Worm (Caenorhabditis elegans) whole organism, young adult: ENCODE data around the gene icl-1.

ENCODE experiments used
- B0019.2 ChIP-seq: fragments of 200-800 bp; sonication (Bioruptor generic); conservative IDR thresholded peaks from 2 replicates; pipeline ENCODE4 v1.3.6; 2022; ENCODE audit warnings: missing genetic modification reagents, missing genetic modification characterization, missing compliant biosample characterization
- B0261.1 ChIP-seq: sonication (generic microtip); optimal IDR thresholded peaks from 2 replicates; lab custom pipeline; 2016; ENCODE audit warnings: mild to moderate bottlenecking, missing genetic modification characterization, moderate library complexity, missing compliant biosample characterization
- D2030.7 ChIP-seq: fragments of 200-800 bp; sonication (Bioruptor generic); IDR thresholded peaks from 2 replicates; pipeline ENCODE4 v1.3.6; 2022; ENCODE audit warnings: missing genetic modification reagents, missing genetic modification characterization, missing compliant biosample characterization
- F10E7.11 ChIP-seq: sonication (generic microtip); optimal IDR thresholded peaks from 2 replicates; lab custom pipeline; 2017; ENCODE audit warnings: mild to moderate bottlenecking, missing genetic modification characterization, moderate library complexity, missing compliant biosample characterization
- F23B12.7 ChIP-seq: sonication (generic microtip); optimal IDR thresholded peaks from 2 replicates; lab custom pipeline; 2017; ENCODE audit warnings: missing genetic modification characterization, mild to moderate bottlenecking, missing compliant biosample characterization, antibody characterized with exemption, moderate library complexity; ENCODE audit not compliant: insufficient read depth
- F49E8.2 ChIP-seq: sonication (generic microtip); optimal IDR thresholded peaks from 3 replicates; lab custom pipeline; 2017; ENCODE audit warnings: missing genetic modification characterization, mild to moderate bottlenecking, missing compliant biosample characterization, antibody characterized with exemption, moderate library complexity; ENCODE audit not compliant: insufficient read depth
- F55B11.4 ChIP-seq: sonication (generic microtip); optimal IDR thresholded peaks from 2 replicates; lab custom pipeline; 2016; ENCODE audit warnings: missing compliant biosample characterization, missing genetic modification characterization, borderline replicate concordance; ENCODE audit not compliant: insufficient read depth
- F57A8.1 ChIP-seq: fragments of 200-800 bp; sonication (Bioruptor generic); optimal IDR thresholded peaks from 2 replicates; lab custom pipeline; 2018; ENCODE audit warnings: mild to moderate bottlenecking, missing genetic modification characterization, moderate library complexity, missing compliant biosample characterization
- K12H6.12 ChIP-seq: fragments of 200-800 bp; sonication (Bioruptor generic); optimal IDR thresholded peaks from 2 replicates; lab custom pipeline; 2018; ENCODE audit warnings: mild to moderate bottlenecking, missing genetic modification characterization, missing compliant biosample characterization
- T07F8.4 ChIP-seq: sonication (generic microtip); optimal IDR thresholded peaks from 2 replicates; lab custom pipeline; 2016; ENCODE audit warnings: mild to moderate bottlenecking, missing genetic modification characterization, moderate library complexity, missing compliant biosample characterization
- T26A5.8 ChIP-seq: sonication (generic microtip); optimal IDR thresholded peaks from 2 replicates; lab custom pipeline; 2016; ENCODE audit warnings: missing genetic modification characterization, missing compliant biosample characterization
- Y53G8AR.9 ChIP-seq: fragments of 200-800 bp; sonication (Bioruptor generic); conservative IDR thresholded peaks from 2 replicates; pipeline ENCODE4 v1.3.6; 2022; ENCODE audit warnings: missing genetic modification reagents, missing genetic modification characterization, missing compliant biosample characterization
- Y67H2A.10 ChIP-seq: fragments of 200-800 bp; sonication (Bioruptor generic); conservative IDR thresholded peaks from 2 replicates; pipeline ENCODE4 v1.3.6; 2022; ENCODE audit warnings: missing genetic modification reagents, missing genetic modification characterization, missing compliant biosample characterization
- aptf-3 ChIP-seq: fragments of 200-800 bp; sonication (Bioruptor generic); IDR thresholded peaks from 2 replicates; pipeline ENCODE4 v1.3.6; 2022; ENCODE audit warnings: missing genetic modification characterization, missing compliant biosample characterization
- atf-7 ChIP-seq: sonication (generic microtip); optimal IDR thresholded peaks from 2 replicates; lab custom pipeline; 2017; ENCODE audit warnings: mild to moderate bottlenecking, missing genetic modification characterization, missing compliant biosample characterization
- attf-3 ChIP-seq: fragments of 200-800 bp; sonication (Bioruptor generic); conservative IDR thresholded peaks from 2 replicates; pipeline ENCODE4 v1.3.6; 2022; ENCODE audit warnings: missing genetic modification reagents, missing genetic modification characterization, missing compliant biosample characterization
- ceh-40 ChIP-seq: fragments of 200-800 bp; sonication (Bioruptor generic); IDR thresholded peaks from 2 replicates; pipeline ENCODE4 v1.3.6; 2022; ENCODE audit warnings: missing genetic modification characterization, missing compliant biosample characterization
- ceh-91 ChIP-seq: fragments of 200-800 bp; sonication (Bioruptor generic); IDR thresholded peaks from 2 replicates; pipeline ENCODE4 v1.3.6; 2022; ENCODE audit warnings: missing genetic modification reagents, missing genetic modification characterization, missing compliant biosample characterization
- dox-1 ChIP-seq: fragments of 200-800 bp; sonication (Bioruptor generic); IDR thresholded peaks from 2 replicates; pipeline ENCODE4 v1.3.6; 2022; ENCODE audit warnings: missing genetic modification reagents, missing genetic modification characterization, missing compliant biosample characterization
- egl-18 ChIP-seq: fragments of 200-800 bp; sonication (Bioruptor generic); IDR thresholded peaks from 2 replicates; pipeline ENCODE4 v1.3.6; 2022; ENCODE audit warnings: missing genetic modification reagents, missing genetic modification characterization, missing compliant biosample characterization
- ekl-4 ChIP-seq: fragments of 200-800 bp; sonication (Bioruptor generic); IDR thresholded peaks from 2 replicates; pipeline ENCODE4 v1.3.6; 2022; ENCODE audit warnings: missing genetic modification reagents, missing genetic modification characterization, missing compliant biosample characterization
- ets-4 ChIP-seq: fragments of 200-800 bp; sonication (Bioruptor generic); optimal IDR thresholded peaks from 2 replicates; lab custom pipeline; 2018; ENCODE audit warnings: mild to moderate bottlenecking, missing genetic modification characterization, missing compliant biosample characterization
- fkh-3 ChIP-seq: sonication (generic microtip); optimal IDR thresholded peaks from 2 replicates; lab custom pipeline; 2016; ENCODE audit warnings: mild to moderate bottlenecking, missing genetic modification characterization, missing compliant biosample characterization
- gei-17 ChIP-seq: fragments of 200-800 bp; sonication (Bioruptor generic); optimal IDR thresholded peaks from 2 replicates; lab custom pipeline; 2018; ENCODE audit warnings: mild to moderate bottlenecking, missing genetic modification characterization, missing compliant biosample characterization
- him-1 ChIP-seq: sonication (generic microtip); optimal IDR thresholded peaks from 2 replicates; lab custom pipeline; 2016; ENCODE audit warnings: missing genotype, missing genetic modification reagents, missing genetic modification characterization, missing compliant biosample characterization
- hmg-20 ChIP-seq: fragments of 200-800 bp; sonication (Bioruptor generic); IDR thresholded peaks from 2 replicates; pipeline ENCODE4 v1.3.6; 2022; ENCODE audit warnings: missing genetic modification reagents, missing genetic modification characterization, missing compliant biosample characterization
- hrde-1 ChIP-seq: sonication (generic microtip); optimal IDR thresholded peaks from 2 replicates; lab custom pipeline; 2016; ENCODE audit warnings: missing genetic modification characterization, mild to moderate bottlenecking, missing compliant biosample characterization, moderate library complexity, missing genotype, missing genetic modification reagents, borderline replicate concordance
- lin-26 ChIP-seq: fragments of 200-800 bp; sonication (Bioruptor generic); IDR thresholded peaks from 2 replicates; pipeline ENCODE4 v1.3.6; 2022; ENCODE audit warnings: missing genetic modification reagents, missing genetic modification characterization, missing compliant biosample characterization
- lin-35 ChIP-seq, 3 experiments: fragments of 150-350 bp in 2 of 3; sonication (generic microtip) in 1 of 3; optimal IDR thresholded peaks; 2 replicates each; lab custom pipeline; 2014 to 2018; ENCODE audit warnings: missing biosample characterization in 3 of 3, missing genetic modification characterization in 3 of 3, missing genetic modification reagents in 3 of 3
- lin-54 ChIP-seq: fragments of 200-800 bp; sonication (Bioruptor generic); optimal IDR thresholded peaks from 2 replicates; lab custom pipeline; 2018; ENCODE audit warnings: mild to moderate bottlenecking, missing genetic modification characterization, missing compliant biosample characterization
- lsl-1 ChIP-seq: fragments of 200-800 bp; sonication (Bioruptor generic); optimal IDR thresholded peaks from 2 replicates; lab custom pipeline; 2018; ENCODE audit warnings: mild to moderate bottlenecking, missing genetic modification characterization, moderate library complexity, missing compliant biosample characterization
- madf-10 ChIP-seq: sonication (generic microtip); optimal IDR thresholded peaks from 2 replicates; lab custom pipeline; 2016; ENCODE audit warnings: mild to moderate bottlenecking, missing genetic modification characterization, missing compliant biosample characterization
- madf-6 ChIP-seq: fragments of 200-800 bp; sonication (Bioruptor generic); IDR thresholded peaks from 2 replicates; pipeline ENCODE4 v1.3.6; 2022; ENCODE audit warnings: missing genetic modification reagents, missing genetic modification characterization, missing compliant biosample characterization
- madf-8 ChIP-seq: fragments of 200-800 bp; sonication (Bioruptor generic); conservative IDR thresholded peaks from 2 replicates; pipeline ENCODE4 v1.3.6; 2022; ENCODE audit warnings: missing genetic modification reagents, missing genetic modification characterization, missing compliant biosample characterization
- mes-4 ChIP-seq: sonication (generic microtip); optimal IDR thresholded peaks from 2 replicates; lab custom pipeline; 2016; ENCODE audit warnings: missing genotype, missing genetic modification characterization, missing compliant biosample characterization
- mxl-1 ChIP-seq: sonication (generic microtip); optimal IDR thresholded peaks from 2 replicates; lab custom pipeline; 2016; ENCODE audit warnings: missing genetic modification characterization, missing compliant biosample characterization
- nhr-80 ChIP-seq: sonication (generic microtip); optimal IDR thresholded peaks from 2 replicates; lab custom pipeline; 2016; ENCODE audit warnings: missing genetic modification characterization, missing compliant biosample characterization
- nhr-90 ChIP-seq: sonication (generic microtip); optimal IDR thresholded peaks from 2 replicates; lab custom pipeline; 2016; ENCODE audit warnings: missing genotype, mild to moderate bottlenecking, missing genetic modification characterization, missing compliant biosample characterization
- rec-8 ChIP-seq, 2 experiments: sonication (generic microtip); optimal IDR thresholded peaks; 2 replicates each; lab custom pipeline; 2016; ENCODE audit warnings: mild to moderate bottlenecking in 2 of 2, missing genetic modification characterization in 2 of 2, missing genetic modification reagents in 2 of 2, missing genotype in 2 of 2, missing biosample characterization in 1 of 2, missing compliant biosample characterization in 1 of 2, moderate library complexity in 1 of 2
- repo-1 ChIP-seq: sonication (generic microtip); optimal IDR thresholded peaks from 2 replicates; lab custom pipeline; 2017; ENCODE audit warnings: mild to moderate bottlenecking, missing genetic modification characterization, missing compliant biosample characterization
- somi-1 ChIP-seq: fragments of 200-800 bp; sonication (Bioruptor generic); optimal IDR thresholded peaks from 2 replicates; lab custom pipeline; 2018; ENCODE audit warnings: mild to moderate bottlenecking, missing genetic modification characterization, missing compliant biosample characterization
- sptf-2 ChIP-seq: fragments of 200-800 bp; sonication (Bioruptor generic); optimal IDR thresholded peaks from 2 replicates; lab custom pipeline; 2018; ENCODE audit warnings: mild to moderate bottlenecking, missing genetic modification characterization, missing compliant biosample characterization
- xnd-1 ChIP-seq: sonication (generic microtip); optimal IDR thresholded peaks from 2 replicates; lab custom pipeline; 2016; ENCODE audit warnings: missing genotype, missing genetic modification reagents, missing genetic modification characterization, missing compliant biosample characterization
- zfh-2 ChIP-seq: fragments of 200-800 bp; sonication (Bioruptor generic); conservative IDR thresholded peaks from 2 replicates; pipeline ENCODE4 v1.3.6; 2022; ENCODE audit warnings: missing genetic modification reagents, missing genetic modification characterization, missing compliant biosample characterization
- zim-3 ChIP-seq: sonication (generic microtip); optimal IDR thresholded peaks from 2 replicates; lab custom pipeline; 2017; ENCODE audit warnings: mild to moderate bottlenecking, missing genetic modification characterization, moderate library complexity, missing compliant biosample characterization
- ztf-26 ChIP-seq: sonication (generic microtip); optimal IDR thresholded peaks from 2 replicates; lab custom pipeline; 2017; ENCODE audit warnings: missing genetic modification characterization, missing compliant biosample characterization
- ztf-3 ChIP-seq: fragments of 200-800 bp; sonication (Bioruptor generic); optimal IDR thresholded peaks from 2 replicates; lab custom pipeline; 2018; ENCODE audit warnings: mild to moderate bottlenecking, missing genetic modification characterization, missing compliant biosample characterization

The icl-1 gene

DNA sequence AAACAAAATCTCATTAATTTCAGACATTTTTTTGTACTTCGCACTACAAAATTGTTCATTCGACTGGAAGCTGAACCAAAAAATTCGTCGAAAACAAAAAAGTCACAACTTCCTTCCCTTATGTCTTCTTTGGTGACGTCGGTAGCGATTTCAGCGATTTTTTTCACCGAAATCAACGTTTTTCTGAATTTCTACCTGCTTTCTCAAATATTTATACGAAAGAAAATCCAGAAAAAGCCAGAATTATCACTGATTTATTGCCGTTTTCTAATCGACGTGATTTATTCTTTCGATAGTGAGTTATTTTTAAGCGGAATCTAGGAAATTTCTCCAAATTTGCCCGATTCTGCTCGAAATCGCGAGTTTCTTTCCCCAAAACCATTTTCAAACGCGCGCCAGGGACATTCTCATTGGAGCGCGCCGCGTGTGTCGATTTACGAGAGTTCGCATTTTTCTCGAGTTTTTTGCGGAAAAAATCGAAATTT lies 47.1 kb upstream of the icl-1 start, which contains the start of gene srbc-58 (continued):
- TF ChIP-seq ztf-26 (tag; lab: Kevin White, UChicago), result no peak
- TF ChIP-seq ceh-91 (GFP tag; lab: Robert Waterston, UW), result no peak
- TF ChIP-seq F23B12.7 (tag; lab: Kevin White, UChicago), result no peak
- peak; percentile 2 for TF ChIP-seq T26A5.8 (tag; lab: Kevin White, UChicago)
- TF ChIP-seq F55B11.4 (tag; lab: Kevin White, UChicago), result no peak
- TF ChIP-seq hmg-20, result no peak
- TF ChIP-seq F49E8.2 (tag; lab: Kevin White, UChicago), result peak; percentile 43
- no peak for TF ChIP-seq ets-4
- TF ChIP-seq rec-8 (tag; optimal IDR thresholded peaks at IDR 0.05; lab: Kevin White, UChicago), result no peak
- TF ChIP-seq atf-7 (tag; lab: Kevin White, UChicago), result no peak
- TF ChIP-seq F57A8.1 (GFP tag; lab: Kevin White, UChicago), result no peak
- peak; percentile 78 for TF ChIP-seq ekl-4
- TF ChIP-seq attf-3 (GFP tag; lab: Robert Waterston, UW), result no peak
- no peak for TF ChIP-seq K12H6.12 (tag; lab: Kevin White, UChicago)
- TF ChIP-seq gei-17, result no peak
- peak; percentile 69; the same call in 1 of the 2 replicates for TF ChIP-seq Y53G8AR.9 (GFP tag; lab: Robert Waterston, UW)
- TF ChIP-seq him-1 (tag; lab: Kevin White, UChicago), result peak; percentile 49
- no peak for TF ChIP-seq lin-26
- no peak for TF ChIP-seq fkh-3 (tag; lab: Kevin White, UChicago)
- TF ChIP-seq madf-8 (GFP tag; lab: Robert Waterston, UW), result no peak
- TF ChIP-seq repo-1 (tag; lab: Kevin White, UChicago), result peak; percentile 24
- no peak for TF ChIP-seq Y67H2A.10 (GFP tag; lab: Robert Waterston, UW)
- no peak for TF ChIP-seq mes-4 (tag; lab: Kevin White, UChicago)
- TF ChIP-seq madf-6, result peak; percentile 27
- no peak for TF ChIP-seq ceh-40
- TF ChIP-seq F10E7.11, result no peak
- no peak for TF ChIP-seq nhr-80
- no peak for TF ChIP-seq B0019.2 (GFP tag; lab: Robert Waterston, UW)
- TF ChIP-seq B0261.1 (tag; lab: Kevin White, UChicago), result no peak

DNA sequence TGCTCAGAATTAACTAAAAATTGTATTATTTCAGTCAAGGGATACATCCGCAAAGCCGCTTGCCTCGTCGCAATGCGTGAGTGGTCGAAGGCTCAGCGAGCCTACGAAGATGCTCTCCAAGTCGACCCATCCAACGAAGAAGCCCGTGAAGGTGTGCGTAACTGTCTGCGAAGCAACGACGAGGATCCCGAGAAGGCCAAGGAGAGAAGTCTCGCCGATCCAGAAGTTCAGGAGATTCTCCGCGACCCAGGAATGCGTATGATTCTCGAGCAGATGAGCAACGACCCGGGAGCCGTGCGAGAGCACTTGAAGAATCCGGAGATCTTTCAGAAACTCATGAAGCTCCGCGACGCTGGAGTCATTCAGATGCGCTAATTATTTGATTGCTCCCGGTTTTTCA lies 46.5 kb upstream of the icl-1 start:
- TF ChIP-seq aptf-3, result no peak
- peak; percentile 60 for TF ChIP-seq zfh-2

ce11 chrV:773256-773655 lies 45.5 kb upstream of the icl-1 start, which contains the start of gene sti-1:
Gene sti-1 (plus strand): TSS chrV:773518.
- TF ChIP-seq lin-35 (GFP tag; optimal IDR thresholded peaks at IDR 0.05; lab: Kevin White, UChicago), result peak; percentile 39 to 85 (median 72)
- TF ChIP-seq repo-1 (tag; lab: Kevin White, UChicago), result no peak
- TF ChIP-seq madf-10 (tag; lab: Kevin White, UChicago), result no peak
- TF ChIP-seq D2030.7 (GFP tag; lab: Robert Waterston, UW), result peak; percentile 85
- TF ChIP-seq T07F8.4 (tag; lab: Kevin White, UChicago), result no peak
- no peak for TF ChIP-seq hrde-1 (tag; lab: Kevin White, UChicago)
- TF ChIP-seq ekl-4, result peak; percentile 67; the same call in 1 of the 2 replicates
- TF ChIP-seq nhr-90, result no peak
- TF ChIP-seq F57A8.1 (GFP tag; lab: Kevin White, UChicago), result no peak
- peak; percentile 94 for TF ChIP-seq lin-54 (GFP tag; lab: Kevin White, UChicago)
- TF ChIP-seq sptf-2, result no peak
- no peak for TF ChIP-seq egl-18 (GFP tag; lab: Robert Waterston, UW)
- TF ChIP-seq ets-4, result no peak
- no peak for TF ChIP-seq mxl-1 (tag; lab: Kevin White, UChicago)
- no peak for TF ChIP-seq nhr-80
- no peak for TF ChIP-seq attf-3 (GFP tag; lab: Robert Waterston, UW)
- TF ChIP-seq dox-1 (GFP tag; lab: Robert Waterston, UW), result peak; percentile 66
- TF ChIP-seq somi-1 (GFP tag; lab: Kevin White, UChicago), result no peak
- no peak for TF ChIP-seq ztf-3
- peak; percentile 38 for TF ChIP-seq lsl-1 (GFP tag; lab: Kevin White, UChicago)
- TF ChIP-seq xnd-1 (tag; lab: Kevin White, UChicago), result no peak
- TF ChIP-seq zim-3 (tag; lab: Kevin White, UChicago), result no peak
